Fruit fly (Drosophila melanogaster) whole organism, embryonic: Measurements from ENCODE around the gene Slh.
A peak's percentile ranks its signal among the peaks of the same experiment; 100 is the strongest.

Experiments used
- Bgb ChIP-seq: fragments of 200-800 bp; sonication (Bioruptor generic); IDR thresholded peaks from 2 replicates; pipeline ENCODE4 v1.3.6; 2022; ENCODE audit warnings: missing biosample characterization, missing genetic modification characterization; ENCODE audit not compliant: partially characterized antibody
- CG12299 ChIP-seq: fragments of 200-800 bp; sonication (Bioruptor generic); optimal IDR thresholded peaks from 2 replicates; lab custom pipeline; 2018; ENCODE audit warnings: missing biosample characterization, mild to moderate bottlenecking, missing genetic modification characterization
- CG13296 ChIP-seq: fragments of 200-800 bp; sonication (Bioruptor generic); optimal IDR thresholded peaks from 3 replicates; lab custom pipeline; 2018; ENCODE audit warnings: missing biosample characterization, mild to moderate bottlenecking, missing genetic modification characterization
- CG14965 ChIP-seq: fragments of 200-800 bp; sonication (Bioruptor generic); optimal IDR thresholded peaks from 2 replicates; lab custom pipeline; 2016; ENCODE audit warnings: missing biosample characterization, missing genetic modification characterization, borderline replicate concordance
- CG15011 ChIP-seq: fragments of 200-800 bp; sonication (Bioruptor generic); optimal IDR thresholded peaks from 3 replicates; lab custom pipeline; 2018; ENCODE audit warnings: missing biosample characterization, mild to moderate bottlenecking, missing genetic modification characterization
- CG15269 ChIP-seq: fragments of 200-800 bp; sonication (Bioruptor generic); optimal IDR thresholded peaks from 2 replicates; lab custom pipeline; 2018; ENCODE audit warnings: missing biosample characterization, mild to moderate bottlenecking, missing genetic modification characterization, moderate library complexity
- CG1529 ChIP-seq: fragments of 200-800 bp; sonication (Bioruptor generic); optimal IDR thresholded peaks from 3 replicates; lab custom pipeline; 2018; ENCODE audit warnings: missing biosample characterization, missing genetic modification characterization
- CG17328 ChIP-seq: fragments of 200-800 bp; sonication (Bioruptor generic); IDR thresholded peaks from 2 replicates; pipeline ENCODE4 v1.3.6; 2022; ENCODE audit warnings: missing biosample characterization, missing genetic modification characterization
- CG17359 ChIP-seq: fragments of 200-800 bp; sonication (Bioruptor generic); optimal IDR thresholded peaks from 3 replicates; lab custom pipeline; 2018; ENCODE audit warnings: missing biosample characterization, mild to moderate bottlenecking, missing genetic modification characterization, moderate library complexity
- CG1832 ChIP-seq: fragments of 200-800 bp; sonication (Bioruptor generic); optimal IDR thresholded peaks from 2 replicates; lab custom pipeline; 2017; ENCODE audit warnings: missing biosample characterization, mild to moderate bottlenecking, missing genetic modification characterization, inconsistent platforms
- CG18619 ChIP-seq: fragments of 200-800 bp; sonication (Bioruptor generic); optimal IDR thresholded peaks from 3 replicates; lab custom pipeline; 2017; ENCODE audit warnings: missing biosample characterization, mild to moderate bottlenecking, missing genetic modification characterization
- CG2120 ChIP-seq: fragments of 200-800 bp; sonication (Bioruptor generic); optimal IDR thresholded peaks from 3 replicates; lab custom pipeline; 2016; ENCODE audit warnings: missing biosample characterization, missing genetic modification characterization
- CG3995 ChIP-seq: fragments of 200-800 bp; sonication (Bioruptor generic); optimal IDR thresholded peaks from 3 replicates; lab custom pipeline; 2016; ENCODE audit warnings: missing biosample characterization, missing genetic modification characterization
- CG6791 ChIP-seq: fragments of 200-800 bp; sonication (Bioruptor generic); IDR thresholded peaks from 3 replicates; pipeline ENCODE4 v1.3.6; 2022; ENCODE audit warnings: missing biosample characterization, missing genetic modification characterization; ENCODE audit not compliant: partially characterized antibody
- CG7745 ChIP-seq: fragments of 200-800 bp; sonication (Bioruptor generic); optimal IDR thresholded peaks from 2 replicates; lab custom pipeline; 2018; ENCODE audit warnings: missing biosample characterization, mild to moderate bottlenecking, missing genetic modification characterization, moderate library complexity
- CG7928 ChIP-seq: fragments of 200-800 bp; sonication (Bioruptor generic); optimal IDR thresholded peaks from 2 replicates; lab custom pipeline; 2017; ENCODE audit warnings: missing biosample characterization, mild to moderate bottlenecking, missing genetic modification characterization
- CG8924 ChIP-seq: fragments of 200-800 bp; optimal IDR thresholded peaks from 3 replicates; lab custom pipeline; 2019; ENCODE audit warnings: missing biosample characterization, mild to moderate bottlenecking, missing genetic modification characterization, moderate library complexity
- CG9817 ChIP-seq: fragments of 200-800 bp; sonication (Bioruptor generic); optimal IDR thresholded peaks from 2 replicates; lab custom pipeline; 2018; ENCODE audit warnings: missing biosample characterization, mild to moderate bottlenecking, missing genetic modification characterization, moderate library complexity
- D ChIP-seq, 2 experiments: fragments of 200-800 bp in 1 of 2; fragments of >200 bp in 1 of 2; sonication (Bioruptor generic) in 1 of 2; optimal IDR thresholded peaks; 2 replicates in 1 of 2; 3 replicates in 1 of 2; lab custom pipeline; 2017; ENCODE audit warnings: mild to moderate bottlenecking in 1 of 2, missing biosample characterization in 1 of 2, missing genetic modification characterization in 1 of 2, missing genetic modification reagents in 1 of 2
- Dek ChIP-seq: fragments of 200-800 bp; sonication (Bioruptor generic); optimal IDR thresholded peaks from 3 replicates; lab custom pipeline; 2019; ENCODE audit warnings: missing biosample characterization, mild to moderate bottlenecking, missing genetic modification characterization, moderate library complexity
- ERR ChIP-seq: fragments of 200-800 bp; sonication (Bioruptor generic); optimal IDR thresholded peaks from 2 replicates; lab custom pipeline; 2016; ENCODE audit warnings: missing biosample characterization, missing genetic modification characterization
- Fer2 ChIP-seq: fragments of 200-800 bp; sonication (Bioruptor generic); optimal IDR thresholded peaks from 2 replicates; lab custom pipeline; 2018; ENCODE audit warnings: missing biosample characterization, mild to moderate bottlenecking, missing genetic modification characterization, moderate library complexity
- HmgZ ChIP-seq: fragments of 200-800 bp; sonication (Bioruptor generic); optimal IDR thresholded peaks from 2 replicates; lab custom pipeline; 2018; ENCODE audit warnings: missing biosample characterization, mild to moderate bottlenecking, missing genetic modification characterization
- Kr ChIP-seq: fragments of 200-800 bp; sonication (Bioruptor generic); optimal IDR thresholded peaks from 2 replicates; lab custom pipeline; 2017; ENCODE audit warnings: missing biosample characterization, mild to moderate bottlenecking, missing genetic modification characterization
- Lpt ChIP-seq: fragments of >200 bp; optimal IDR thresholded peaks from 2 replicates; lab custom pipeline; 2018; ENCODE audit warnings: missing biosample characterization, missing genetic modification characterization
- MTF-1 ChIP-seq: fragments of 200-800 bp; sonication (Bioruptor generic); optimal IDR thresholded peaks from 2 replicates; lab custom pipeline; 2018; ENCODE audit warnings: missing biosample characterization, mild to moderate bottlenecking, missing genetic modification characterization, borderline replicate concordance
- Med ChIP-seq: fragments of 200-800 bp; sonication (Bioruptor generic); peaks from one replicate; lab custom pipeline; 2016; ENCODE audit warnings: missing biosample characterization, missing genetic modification characterization, mild to moderate bottlenecking, inconsistent platforms, moderate library complexity
- Mes4 ChIP-seq: fragments of 200-800 bp; sonication (Bioruptor generic); optimal IDR thresholded peaks from 2 replicates; lab custom pipeline; 2016; ENCODE audit warnings: missing biosample characterization, missing genetic modification characterization
- Opbp ChIP-seq: fragments of 200-800 bp; sonication (Bioruptor generic); IDR thresholded peaks from 3 replicates; pipeline ENCODE4 v1.3.6; 2022; ENCODE audit warnings: missing biosample characterization, missing genetic modification characterization; ENCODE audit not compliant: partially characterized antibody
- Poxn ChIP-seq: fragments of 200-800 bp; sonication (Bioruptor generic); IDR thresholded peaks from 2 replicates; pipeline ENCODE4 v1.3.6; 2022; ENCODE audit warnings: missing biosample characterization, missing genetic modification characterization
- Sin3A ChIP-seq: fragments of >200 bp; optimal IDR thresholded peaks from 2 replicates; lab custom pipeline; 2018
- Sry-β ChIP-seq: fragments of 200-800 bp; sonication (Bioruptor generic); optimal IDR thresholded peaks from 2 replicates; lab custom pipeline; 2018; ENCODE audit warnings: missing biosample characterization, mild to moderate bottlenecking, missing genetic modification characterization, moderate library complexity
- ara ChIP-seq: fragments of 200-800 bp; sonication (Bioruptor generic); IDR thresholded peaks from 2 replicates; pipeline ENCODE4 v1.3.6; 2022; ENCODE audit warnings: missing biosample characterization, missing genetic modification characterization
- bbx ChIP-seq: fragments of 200-800 bp; sonication (Bioruptor generic); IDR thresholded peaks from 2 replicates; pipeline ENCODE4 v1.3.6; 2022; ENCODE audit warnings: missing biosample characterization, missing genetic modification characterization; ENCODE audit not compliant: partially characterized antibody
- chif ChIP-seq, 2 experiments: fragments of 200-800 bp; sonication (Bioruptor generic); optimal IDR thresholded peaks; 3 replicates each; lab custom pipeline; 2016; ENCODE audit warnings: missing biosample characterization in 2 of 2, missing genetic modification characterization in 2 of 2
- chinmo ChIP-seq: fragments of 200-800 bp; sonication (Bioruptor generic); IDR thresholded peaks from 4 replicates; pipeline ENCODE4 v1.3.6; 2022; ENCODE audit warnings: missing biosample characterization, missing genetic modification characterization; ENCODE audit not compliant: partially characterized antibody
- croc ChIP-seq: fragments of 200-800 bp; sonication (Bioruptor generic); conservative IDR thresholded peaks from 3 replicates; pipeline ENCODE4 v1.3.6; 2022; ENCODE audit warnings: missing biosample characterization, missing genetic modification characterization
- disco-r ChIP-seq: fragments of 200-800 bp; sonication (Bioruptor generic); optimal IDR thresholded peaks from 2 replicates; lab custom pipeline; 2016; ENCODE audit warnings: missing biosample characterization, missing genetic modification characterization
- ewg ChIP-seq: fragments of 200-800 bp; sonication (Bioruptor generic); optimal IDR thresholded peaks from 3 replicates; lab custom pipeline; 2017; ENCODE audit warnings: mild to moderate bottlenecking, missing biosample characterization, missing genetic modification reagents, missing genetic modification characterization
- gem ChIP-seq: fragments of 200-800 bp; sonication (Bioruptor generic); optimal IDR thresholded peaks from 2 replicates; lab custom pipeline; 2019; ENCODE audit warnings: missing biosample characterization, mild to moderate bottlenecking, missing genetic modification characterization, moderate library complexity
- grn ChIP-seq: fragments of 200-800 bp; sonication (Bioruptor generic); optimal IDR thresholded peaks from 3 replicates; lab custom pipeline; 2017; ENCODE audit warnings: missing biosample characterization, missing genetic modification characterization
- inv ChIP-seq: fragments of 200-800 bp; sonication (Bioruptor generic); IDR thresholded peaks from 2 replicates; pipeline ENCODE4 v1.3.6; 2022; ENCODE audit warnings: missing biosample characterization, missing genetic modification characterization; ENCODE audit not compliant: partially characterized antibody
- kni ChIP-seq: fragments of 200-800 bp; sonication (Bioruptor generic); optimal IDR thresholded peaks from 3 replicates; lab custom pipeline; 2017; ENCODE audit warnings: mild to moderate bottlenecking, missing biosample characterization, missing genetic modification reagents, missing genetic modification characterization
- so ChIP-seq: fragments of 200-800 bp; sonication (Bioruptor generic); IDR thresholded peaks from 3 replicates; pipeline ENCODE4 v1.3.6; 2022; ENCODE audit warnings: missing biosample characterization, missing genetic modification characterization
- stc ChIP-seq: fragments of 200-800 bp; sonication (Bioruptor generic); IDR thresholded peaks from 2 replicates; pipeline ENCODE4 v1.3.6; 2022; ENCODE audit warnings: missing biosample characterization, missing genetic modification characterization
- stwl ChIP-seq: fragments of 200-800 bp; sonication (Bioruptor generic); optimal IDR thresholded peaks from 3 replicates; lab custom pipeline; 2018; ENCODE audit warnings: missing biosample characterization, mild to moderate bottlenecking, missing genetic modification characterization, moderate library complexity
- trem ChIP-seq: fragments of 200-800 bp; optimal IDR thresholded peaks from 3 replicates; lab custom pipeline; 2019; ENCODE audit warnings: missing biosample characterization, mild to moderate bottlenecking, missing genetic modification characterization, moderate library complexity
- z ChIP-seq: fragments of 200-800 bp; sonication (Bioruptor generic); IDR thresholded peaks from 3 replicates; pipeline ENCODE4 v1.3.6; 2022; ENCODE audit warnings: missing biosample characterization, missing genetic modification characterization

The Slh gene

DNA sequence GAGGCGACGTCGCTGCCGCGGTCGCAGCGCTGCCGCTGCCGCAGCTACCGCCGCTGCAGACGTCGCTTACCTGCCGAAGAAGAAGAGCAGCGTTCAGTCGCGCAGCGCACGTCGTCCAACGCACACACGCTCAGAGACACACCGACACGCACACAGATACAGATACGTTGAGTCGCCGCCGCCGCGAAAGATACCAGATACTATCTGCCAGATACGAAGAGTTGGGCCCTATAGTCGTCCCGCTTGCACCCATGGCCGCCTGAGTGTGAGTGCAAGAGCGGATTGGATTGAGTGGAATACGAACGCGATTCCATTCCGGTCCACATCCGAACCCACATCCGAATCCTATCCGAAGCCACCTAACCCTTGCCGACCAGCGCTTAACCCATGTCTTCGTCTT is 37.8 kb downstream of the Slh start (continued):
- TF ChIP-seq Med (peak; percentile 82), stc (no peak), Sry-β (GFP tag; lab: Kevin White, UChicago) (no peak), Mes4 (GFP tag; lab: Kevin White, UChicago) (no peak), Fer2 (tag; lab: Kevin White, UChicago) (no peak), chif (GFP tag; optimal IDR thresholded peaks at IDR 0.05; lab: Kevin White, UChicago) (no peak), croc (GFP tag; lab: Robert Waterston, UW) (no peak), CG7928 (GFP tag; lab: Kevin White, UChicago) (no peak), CG1832 (GFP tag; lab: Kevin White, UChicago) (peak; percentile 68), Opbp (GFP tag; lab: Robert Waterston, UW) (peak; percentile 63; the same call in 1 of the 3 replicates), CG15269 (tag; lab: Kevin White, UChicago) (no peak), z (GFP tag; lab: Robert Waterston, UW) (peak; percentile 99), CG17328 (GFP tag; lab: Robert Waterston, UW) (no peak), inv (GFP tag; lab: Robert Waterston, UW) (no peak), CG14965 (GFP tag; lab: Kevin White, UChicago) (no peak), Bgb (peak; percentile 64), bbx (GFP tag; lab: Robert Waterston, UW) (peak; percentile 47), HmgZ (tag; lab: Kevin White, UChicago) (no peak)

DNA sequence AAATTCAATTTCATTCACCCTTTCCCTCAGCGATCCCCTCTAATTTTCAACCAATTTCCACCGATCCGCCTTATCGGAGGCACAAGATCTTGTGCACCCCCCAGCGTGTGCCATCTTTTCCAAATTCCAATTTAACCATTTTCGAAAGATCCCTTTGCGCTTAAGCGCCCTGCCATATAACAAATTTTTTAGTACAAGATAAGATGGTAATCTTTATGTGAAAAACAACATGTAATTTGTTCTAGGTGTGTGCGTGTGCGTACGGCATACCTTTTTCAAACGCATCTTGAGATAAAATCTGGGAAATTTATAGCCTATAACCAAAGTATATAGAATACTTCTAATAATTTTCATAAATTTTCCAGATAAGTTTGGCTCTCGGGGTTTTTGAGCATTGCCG is 38.7 kb downstream of the Slh start:
- TF ChIP-seq CG8924, result no peak
- TF ChIP-seq CG15011 (GFP tag; lab: Kevin White, UChicago), result no peak
- TF ChIP-seq Kr, result peak; percentile 59
- TF ChIP-seq CG7745, result peak; percentile 64
- TF ChIP-seq disco-r (GFP tag; lab: Kevin White, UChicago), result no peak
- no peak for TF ChIP-seq Sin3A (lab: Kevin White, UChicago)
- TF ChIP-seq CG17359 (tag; lab: Kevin White, UChicago), result no peak
- peak; percentile 94 for TF ChIP-seq grn (GFP tag; lab: Kevin White, UChicago)
- no peak for TF ChIP-seq ERR (GFP tag; lab: Kevin White, UChicago)
- TF ChIP-seq stwl, result no peak
- TF ChIP-seq CG2120, result no peak
- no peak for TF ChIP-seq gem (tag; lab: Kevin White, UChicago)
- no peak for TF ChIP-seq ara (GFP tag; lab: Robert Waterston, UW)
- TF ChIP-seq Dek, result no peak
- no peak for TF ChIP-seq CG9817 (tag; lab: Kevin White, UChicago)
- TF ChIP-seq MTF-1, result no peak
- TF ChIP-seq, all 482 proteins: peak for 3

DNA sequence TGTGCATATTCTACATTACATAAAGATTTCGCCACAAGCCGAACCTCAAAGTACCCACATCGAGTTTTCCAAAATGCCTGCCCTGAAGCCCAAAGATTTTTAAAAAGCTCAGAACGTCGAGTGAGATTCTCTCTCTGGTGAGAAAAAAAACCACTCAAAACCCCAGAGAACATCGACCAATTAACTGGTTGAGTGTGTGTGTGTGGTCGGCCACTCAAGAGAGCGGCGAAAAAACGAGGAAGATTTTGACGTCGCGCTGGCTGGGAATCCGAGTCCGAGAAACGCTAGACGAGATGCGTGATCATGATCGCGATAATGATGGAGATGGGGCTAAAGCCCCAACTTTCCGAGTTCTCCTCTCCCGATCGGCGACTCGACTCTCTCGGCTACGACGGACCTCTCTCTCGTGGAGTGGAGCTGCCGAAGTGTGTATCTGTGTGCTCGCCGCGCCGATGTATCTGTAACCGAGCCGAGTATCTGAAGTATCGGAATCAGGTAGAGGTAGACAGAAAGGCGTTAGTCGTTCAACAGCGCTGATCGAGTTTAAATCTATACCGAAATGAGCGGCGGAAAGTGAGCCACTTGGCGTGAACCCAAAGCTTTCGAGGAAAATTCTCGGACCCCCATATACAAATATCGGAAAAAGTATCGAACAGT is 41.6 kb downstream of the Slh start:
- no peak for TF ChIP-seq CG13296 (GFP tag; lab: Kevin White, UChicago)
- peak; percentile 62 for TF ChIP-seq kni (GFP tag; lab: Kevin White, UChicago)
- TF ChIP-seq CG1529 (GFP tag; lab: Kevin White, UChicago), result no peak
- TF ChIP-seq CG3995 (GFP tag; lab: Kevin White, UChicago), result no peak
- TF ChIP-seq Poxn (GFP tag; lab: Robert Waterston, UW), result no peak
- peak; percentile 86; the same call in 3 of the 4 replicates for TF ChIP-seq chinmo (GFP tag; lab: Robert Waterston, UW)
- no peak for TF ChIP-seq CG12299 (tag; lab: Kevin White, UChicago)
- TF ChIP-seq Lpt, result no peak
- peak; percentile 65; the same call in 2 of the 3 replicates for TF ChIP-seq CG6791 (GFP tag; lab: Robert Waterston, UW)
- 0 out of 3 replicates have a peak, but pooled peaks have one; percentile 32 for TF ChIP-seq so (GFP tag; lab: Robert Waterston, UW)
- no peak for TF ChIP-seq trem (tag; lab: Kevin White, UChicago)
- no peak for TF ChIP-seq D (optimal IDR thresholded peaks at IDR 0.05; lab: Kevin White, UChicago)
- TF ChIP-seq D (GFP tag; optimal IDR thresholded peaks at IDR 0.05; lab: Kevin White, UChicago), result no peak
- no peak for TF ChIP-seq HmgZ (tag; lab: Kevin White, UChicago)
- no peak for TF ChIP-seq CG18619 (GFP tag; lab: Kevin White, UChicago)
- TF ChIP-seq ewg (GFP tag; lab: Kevin White, UChicago), result no peak
